Worm (Caenorhabditis elegans): ENCODE results near the gene F38A6.5.

ce11 chrV:20775269-20775668 lies 1.7 kb upstream of the F38A6.5 start, which contains the start of gene F38A6.4:
- TF ChIP-seq lin-13 (GFP tag; optimal IDR thresholded peaks at IDR 0.05) (no peak), elt-3 (tag; optimal IDR thresholded peaks at IDR 0.05) (no peak), ceh-82 (tag; optimal IDR thresholded peaks at IDR 0.05) (no peak), swsn-7 (tag; optimal IDR thresholded peaks at IDR 0.05) (no peak), zip-4 (GFP tag; optimal IDR thresholded peaks at IDR 0.05) (no peak), efl-1 (optimal IDR thresholded peaks at IDR 0.05) (no peak), efl-1 (GFP tag; optimal IDR thresholded peaks at IDR 0.05 in 1 of 2) (peak in 1 of 2 experiments; percentile 31), snpc-4 (tag; optimal IDR thresholded peaks at IDR 0.05) (no peak), ceh-88 (GFP tag; IDR thresholded peaks at IDR 0.05) (no peak)

Measured in whole organism, L1 larva.